Fruit fly (Drosophila melanogaster) whole organism, prepupa: Measurements from ENCODE around the gene Ten-a.

Source experiments
- CG32006 ChIP-seq: fragments of 200-800 bp; sonication (Bioruptor generic); optimal IDR thresholded peaks from 3 replicates; lab custom pipeline; 2017; ENCODE audit warnings: missing biosample characterization, mild to moderate bottlenecking, missing genetic modification characterization
- CG6276 ChIP-seq: fragments of 200-800 bp; sonication (Bioruptor generic); optimal IDR thresholded peaks from 2 replicates; lab custom pipeline; 2017; ENCODE audit warnings: missing biosample characterization, mild to moderate bottlenecking, missing genetic modification characterization
- Gug ChIP-seq: fragments of 200-800 bp; sonication (Bioruptor generic); IDR thresholded peaks from 2 replicates; pipeline ENCODE4 v1.3.6; 2022; ENCODE audit warnings: missing biosample characterization, missing genetic modification characterization
- Sox15 ChIP-seq: fragments of 200-800 bp; sonication (Bioruptor generic); optimal IDR thresholded peaks from 3 replicates; lab custom pipeline; 2016; ENCODE audit warnings: missing biosample characterization, missing genetic modification characterization

DNA sequence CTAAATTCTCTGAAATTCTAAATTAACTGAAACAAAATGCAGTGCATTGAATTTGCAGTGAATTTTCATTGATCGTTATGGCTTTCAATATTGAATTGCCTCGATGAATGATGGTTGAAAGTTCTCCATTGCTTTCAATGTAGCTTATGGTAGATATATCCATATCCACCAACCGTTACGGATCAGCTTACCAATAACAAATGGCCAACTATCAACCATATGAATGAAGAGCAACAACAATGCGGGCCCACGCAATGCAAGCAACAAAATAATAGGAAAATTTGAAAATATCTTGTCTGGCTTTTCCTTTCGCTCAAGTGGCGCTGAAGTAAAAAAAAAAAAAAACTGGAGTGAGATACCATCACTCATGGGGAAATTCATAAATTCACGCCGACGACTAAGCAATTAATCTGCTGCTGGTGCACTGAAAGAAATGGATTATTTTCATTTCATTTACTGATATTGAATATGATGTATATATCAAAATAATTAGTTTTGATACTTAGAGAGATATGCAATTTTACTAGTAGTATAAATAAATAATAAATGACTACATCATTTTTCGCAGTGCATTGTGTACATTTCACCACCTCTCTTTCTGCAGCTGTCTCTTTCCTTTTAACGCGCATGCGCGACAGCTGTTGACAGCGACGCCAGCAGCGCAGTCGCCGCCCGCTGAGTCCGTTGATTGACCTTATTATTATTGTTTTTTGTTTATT, 158.6 kb downstream of the Ten-a start:
- TF ChIP-seq Sox15 (no peak), CG32006 (peak; percentile 81), CG6276 (GFP tag; lab: Kevin White, UChicago) (peak; percentile 54), Gug (peak; percentile 46)
